Worm (Caenorhabditis elegans) whole organism, L2 larva: ENCODE measurements around the gene K02F3.2.
A peak's percentile ranks its signal among the peaks of the same experiment; 100 is the strongest.

Experiments
- C34F6.9 ChIP-seq: fragments of 150-350 bp; optimal IDR thresholded peaks from 2 replicates; lab custom pipeline; 2014; ENCODE audit warnings: missing biosample characterization, missing genetic modification characterization
- F13H6.1 ChIP-seq: sonication (generic microtip); optimal IDR thresholded peaks from 2 replicates; lab custom pipeline; 2016; ENCODE audit warnings: missing genetic modification characterization, missing compliant biosample characterization
- R02D3.7 ChIP-seq: fragments of 150-350 bp; optimal IDR thresholded peaks from 2 replicates; lab custom pipeline; 2014; ENCODE audit warnings: missing biosample characterization, missing genetic modification characterization
- Y55F3AM.14 ChIP-seq: fragments of 200-800 bp; sonication (Bioruptor generic); optimal IDR thresholded peaks from 2 replicates; lab custom pipeline; 2018; ENCODE audit warnings: mild to moderate bottlenecking, missing genetic modification characterization, missing compliant biosample characterization
- ZK546.5 ChIP-seq: sonication (generic microtip); optimal IDR thresholded peaks from 2 replicates; lab custom pipeline; 2017; ENCODE audit warnings: missing biosample characterization, missing genetic modification characterization
- alr-1 ChIP-seq: fragments of 150-350 bp; optimal IDR thresholded peaks from 2 replicates; lab custom pipeline; 2014; ENCODE audit warnings: missing biosample characterization, missing genetic modification characterization
- ama-1 ChIP-seq: fragments of 150-350 bp; optimal IDR thresholded peaks from 2 replicates; lab custom pipeline; 2018; ENCODE audit warnings: inconsistent platforms
- blmp-1 ChIP-seq: sonication (generic microtip); optimal IDR thresholded peaks from 2 replicates; lab custom pipeline; 2017; ENCODE audit warnings: missing genetic modification characterization, mild to moderate bottlenecking, missing compliant biosample characterization, antibody characterized with exemption, moderate library complexity; ENCODE audit not compliant: insufficient read depth
- ceh-16 ChIP-seq: fragments of 150-350 bp; optimal IDR thresholded peaks from 2 replicates; lab custom pipeline; 2014; ENCODE audit warnings: missing biosample characterization, missing genetic modification characterization
- crh-2 ChIP-seq: sonication (generic microtip); optimal IDR thresholded peaks from 2 replicates; lab custom pipeline; 2017; ENCODE audit warnings: missing biosample characterization, missing genetic modification characterization
- dmd-4 ChIP-seq: sonication (generic microtip); optimal IDR thresholded peaks from 2 replicates; lab custom pipeline; 2017; ENCODE audit warnings: missing biosample characterization, missing genetic modification characterization
- egl-27 ChIP-seq: sonication (generic microtip); optimal IDR thresholded peaks from 3 replicates; lab custom pipeline; 2017; ENCODE audit warnings: missing biosample characterization, missing genetic modification reagents, missing genetic modification characterization
- elt-3 ChIP-seq: sonication (generic microtip); optimal IDR thresholded peaks from 2 replicates; lab custom pipeline; 2017; ENCODE audit warnings: missing biosample characterization, missing genetic modification characterization
- fos-1 ChIP-seq: fragments of 150-350 bp; optimal IDR thresholded peaks from 2 replicates; lab custom pipeline; 2014; ENCODE audit warnings: missing biosample characterization, missing genetic modification characterization
- lin-11 ChIP-seq: fragments of 150-350 bp; sonication (generic microtip); optimal IDR thresholded peaks from 2 replicates; lab custom pipeline; 2014; ENCODE audit warnings: missing biosample characterization, missing genetic modification characterization, inconsistent platforms, mixed read lengths
- lin-13 ChIP-seq: fragments of 150-350 bp; optimal IDR thresholded peaks from 2 replicates; lab custom pipeline; 2014; ENCODE audit warnings: missing biosample characterization, missing genetic modification reagents, missing genetic modification characterization
- lin-39 ChIP-seq: fragments of 150-350 bp; optimal IDR thresholded peaks from 2 replicates; lab custom pipeline; 2014; ENCODE audit warnings: missing biosample characterization, missing genetic modification reagents, missing genetic modification characterization
- lsy-2 ChIP-seq, 2 experiments: fragments of 150-350 bp in 1 of 2; sonication (generic microtip) in 1 of 2; optimal IDR thresholded peaks; 2 replicates each; lab custom pipeline; 2014 to 2017; ENCODE audit warnings: missing biosample characterization in 2 of 2, missing genetic modification characterization in 2 of 2
- mab-5 ChIP-seq: fragments of 150-350 bp; optimal IDR thresholded peaks from 2 replicates; lab custom pipeline; 2014; ENCODE audit warnings: missing biosample characterization, missing genetic modification characterization
- mbf-1 ChIP-seq: sonication (generic microtip); optimal IDR thresholded peaks from 2 replicates; lab custom pipeline; 2017; ENCODE audit warnings: missing biosample characterization, missing genetic modification characterization
- nhr-10 ChIP-seq: sonication (generic microtip); optimal IDR thresholded peaks from 2 replicates; lab custom pipeline; 2017; ENCODE audit warnings: missing biosample characterization, missing genetic modification characterization
- nhr-11 ChIP-seq: fragments of 150-350 bp; optimal IDR thresholded peaks from 2 replicates; lab custom pipeline; 2014; ENCODE audit warnings: missing biosample characterization, missing genetic modification characterization
- nhr-12 ChIP-seq: fragments of 150-350 bp; optimal IDR thresholded peaks from 2 replicates; lab custom pipeline; 2014; ENCODE audit warnings: missing biosample characterization, missing genetic modification characterization
- nhr-129 ChIP-seq: fragments of 150-350 bp; optimal IDR thresholded peaks from 2 replicates; lab custom pipeline; 2014; ENCODE audit warnings: missing biosample characterization, missing genetic modification characterization
- nhr-21 ChIP-seq: fragments of 150-350 bp; optimal IDR thresholded peaks from 2 replicates; lab custom pipeline; 2014; ENCODE audit warnings: missing biosample characterization, missing genetic modification characterization
- nhr-23 ChIP-seq: fragments of 150-350 bp; optimal IDR thresholded peaks from 2 replicates; lab custom pipeline; 2014; ENCODE audit warnings: missing biosample characterization, missing genetic modification reagents, missing genetic modification characterization
- nhr-237 ChIP-seq: fragments of 150-350 bp; optimal IDR thresholded peaks from 2 replicates; lab custom pipeline; 2014; ENCODE audit warnings: missing biosample characterization, missing genetic modification characterization
- nhr-6 ChIP-seq: fragments of 150-350 bp; optimal IDR thresholded peaks from 2 replicates; lab custom pipeline; 2014; ENCODE audit warnings: missing biosample characterization, missing genetic modification characterization
- nhr-77 ChIP-seq: fragments of 150-350 bp; optimal IDR thresholded peaks from 2 replicates; lab custom pipeline; 2014; ENCODE audit warnings: missing biosample characterization, missing genetic modification characterization
- skn-1 ChIP-seq: sonication (generic microtip); optimal IDR thresholded peaks from 2 replicates; lab custom pipeline; 2017; ENCODE audit warnings: missing biosample characterization, missing genetic modification characterization
- sma-9 ChIP-seq, 2 experiments: fragments of 150-350 bp in 1 of 2; sonication (generic microtip) in 1 of 2; optimal IDR thresholded peaks; 2 replicates each; lab custom pipeline; 2014 to 2016; ENCODE audit warnings: missing genetic modification characterization in 2 of 2, mild to moderate bottlenecking in 1 of 2, missing biosample characterization in 1 of 2, missing compliant biosample characterization in 1 of 2, missing genetic modification reagents in 1 of 2, moderate library complexity in 1 of 2
- snpc-4 ChIP-seq: fragments of 150-350 bp; optimal IDR thresholded peaks from 2 replicates; lab custom pipeline; 2014; ENCODE audit warnings: missing biosample characterization, missing genetic modification characterization
- unc-39 ChIP-seq: fragments of 150-350 bp; optimal IDR thresholded peaks from 2 replicates; lab custom pipeline; 2014; ENCODE audit warnings: missing biosample characterization, missing genetic modification characterization
- unc-55 ChIP-seq: fragments of 150-350 bp; sonication (generic microtip); optimal IDR thresholded peaks from 3 replicates; lab custom pipeline; 2014; ENCODE audit warnings: missing biosample characterization, missing genetic modification reagents, missing genetic modification characterization
- unc-62 ChIP-seq: fragments of 150-350 bp; optimal IDR thresholded peaks from 2 replicates; lab custom pipeline; 2014; ENCODE audit warnings: missing biosample characterization, missing genetic modification reagents, missing genetic modification characterization
- zag-1 ChIP-seq: fragments of 150-350 bp; optimal IDR thresholded peaks from 2 replicates; lab custom pipeline; 2014; ENCODE audit warnings: missing biosample characterization, missing genetic modification characterization
- ztf-1 ChIP-seq: fragments of 200-800 bp; sonication (Bioruptor generic); conservative IDR thresholded peaks from 2 replicates; pipeline ENCODE4 v1.3.6; 2022; ENCODE audit warnings: missing genetic modification characterization, missing compliant biosample characterization
- ztf-11 ChIP-seq: sonication (generic microtip); optimal IDR thresholded peaks from 2 replicates; lab custom pipeline; 2017; ENCODE audit warnings: missing biosample characterization, missing genetic modification characterization
- ztf-4 ChIP-seq: fragments of 150-350 bp; optimal IDR thresholded peaks from 2 replicates; lab custom pipeline; 2014; ENCODE audit warnings: missing biosample characterization, missing genetic modification characterization

The K02F3.2 gene

ce11 chrIII:880840-881239 is 35.2 kb downstream of the K02F3.2 start:
- TF ChIP-seq snpc-4 (tag; lab: Kevin White, UChicago): no peak
- TF ChIP-seq lsy-2 (tag; optimal IDR thresholded peaks at IDR 0.05; lab: Kevin White, UChicago): no peak
- no peak for TF ChIP-seq fos-1
- no peak for TF ChIP-seq nhr-10 (tag; lab: Kevin White, UChicago)
- no peak for TF ChIP-seq lin-39 (tag; lab: Kevin White, UChicago)

- TF ChIP-seq unc-55 (GFP tag; lab: Kevin White, UChicago) (no peak), lsy-2 (tag; optimal IDR thresholded peaks at IDR 0.05; lab: Kevin White, UChicago) (no peak), nhr-12 (tag; lab: Kevin White, UChicago) (no peak), sma-9 (GFP tag; optimal IDR thresholded peaks at IDR 0.05; lab: Kevin White, UChicago) (no peak), sma-9 (tag; optimal IDR thresholded peaks at IDR 0.05; lab: Kevin White, UChicago) (no peak), nhr-129 (tag; lab: Kevin White, UChicago) (no peak), ama-1 (no peak), mab-5 (tag; lab: Kevin White, UChicago) (no peak), ZK546.5 (tag; lab: Kevin White, UChicago) (no peak), egl-27 (tag; lab: Kevin White, UChicago) (no peak), nhr-10 (tag; lab: Kevin White, UChicago) (no peak), lin-13 (GFP tag; lab: Kevin White, UChicago) (no peak), nhr-11 (no peak), mbf-1 (tag; lab: Kevin White, UChicago) (no peak), ztf-4 (tag; lab: Kevin White, UChicago) (no peak), C34F6.9 (tag; lab: Kevin White, UChicago) (no peak)
Measured at ce11 chrIII:881460-881859, 35.8 kb downstream of the K02F3.2 start.

ce11 chrIII:883595-883994 is 38.0 kb downstream of the K02F3.2 start:
- TF ChIP-seq R02D3.7 (tag; lab: Kevin White, UChicago) (no peak), nhr-77 (tag; lab: Kevin White, UChicago) (no peak), fos-1 (no peak), ceh-16 (tag; lab: Kevin White, UChicago) (no peak), mbf-1 (tag; lab: Kevin White, UChicago) (no peak), nhr-21 (tag; lab: Kevin White, UChicago) (no peak), nhr-129 (tag; lab: Kevin White, UChicago) (no peak), ztf-11 (tag; lab: Kevin White, UChicago) (no peak), C34F6.9 (tag; lab: Kevin White, UChicago) (no peak), nhr-237 (tag; lab: Kevin White, UChicago) (no peak), zag-1 (tag; lab: Kevin White, UChicago) (no peak), blmp-1 (tag; lab: Kevin White, UChicago) (no peak), unc-55 (GFP tag; lab: Kevin White, UChicago) (no peak)

- TF ChIP-seq unc-62 (GFP tag; lab: Kevin White, UChicago) (no peak), sma-9 (GFP tag; optimal IDR thresholded peaks at IDR 0.05; lab: Kevin White, UChicago) (no peak), sma-9 (tag; optimal IDR thresholded peaks at IDR 0.05; lab: Kevin White, UChicago) (no peak), nhr-6 (no peak), crh-2 (tag; lab: Kevin White, UChicago) (peak; percentile 8), unc-55 (GFP tag; lab: Kevin White, UChicago) (no peak), nhr-11 (no peak), lin-11 (no peak), elt-3 (tag; lab: Kevin White, UChicago) (no peak), dmd-4 (no peak), blmp-1 (tag; lab: Kevin White, UChicago) (peak; percentile 67), nhr-23 (tag; lab: Kevin White, UChicago) (no peak)
Measured at ce11 chrIII:886726-887125, 41.1 kb downstream of the K02F3.2 start, which contains the start of gene zer-1. Gene zer-1, minus strand, starts transcription at chrIII:886793.

- TF ChIP-seq ztf-11 (tag; lab: Kevin White, UChicago) (no peak), snpc-4 (tag; lab: Kevin White, UChicago) (no peak), unc-62 (GFP tag; lab: Kevin White, UChicago) (no peak), unc-39 (tag; lab: Kevin White, UChicago) (no peak), lsy-2 (tag; optimal IDR thresholded peaks at IDR 0.05; lab: Kevin White, UChicago) (peak; percentile 64 to 78), ztf-4 (tag; lab: Kevin White, UChicago) (peak; percentile 23), R02D3.7 (tag; lab: Kevin White, UChicago) (no peak), nhr-237 (tag; lab: Kevin White, UChicago) (no peak), nhr-21 (tag; lab: Kevin White, UChicago) (peak; percentile 26), Y55F3AM.14 (GFP tag; lab: Kevin White, UChicago) (peak; percentile 71), ztf-1 (GFP tag; lab: Robert Waterston, UW) (no peak), nhr-6 (peak; percentile 53), mab-5 (tag; lab: Kevin White, UChicago) (peak; percentile 72), unc-55 (GFP tag; lab: Kevin White, UChicago) (peak; percentile 93), zag-1 (tag; lab: Kevin White, UChicago) (peak; percentile 28), nhr-10 (tag; lab: Kevin White, UChicago) (no peak), C34F6.9 (tag; lab: Kevin White, UChicago) (peak; percentile 79), lin-13 (GFP tag; lab: Kevin White, UChicago) (peak; percentile 55), sma-9 (GFP tag; optimal IDR thresholded peaks at IDR 0.05; lab: Kevin White, UChicago) (peak; percentile 68), sma-9 (tag; optimal IDR thresholded peaks at IDR 0.05; lab: Kevin White, UChicago) (no peak), nhr-23 (tag; lab: Kevin White, UChicago) (no peak), lin-11 (peak; percentile 73), alr-1 (tag; lab: Kevin White, UChicago) (no peak), fos-1 (peak; percentile 43), ceh-16 (tag; lab: Kevin White, UChicago) (no peak), skn-1 (tag; lab: Kevin White, UChicago) (no peak), dmd-4 (no peak), crh-2 (tag; lab: Kevin White, UChicago) (peak; percentile 90), blmp-1 (tag; lab: Kevin White, UChicago) (peak; percentile 80), F13H6.1 (peak; percentile 72), nhr-129 (tag; lab: Kevin White, UChicago) (peak; percentile 73)
Measured at ce11 chrIII:887874-888299, 42.2 kb downstream of the K02F3.2 start.
